Fruit fly (Drosophila melanogaster): ENCODE data around the gene rod.
A peak's percentile ranks its signal among the peaks of the same experiment; 100 is the strongest.

rod gene

dm6 chr3R:31588374-31588773, 7.6 kb downstream of the rod start, which contains the start of gene CG1635 (continued):
- TF ChIP-seq zen2 (GFP tag; IDR thresholded peaks at IDR 0.05; ENCODE audit: partially characterized antibody) (no peak), bcd (GFP tag; optimal IDR thresholded peaks at IDR 0.05) (peak; percentile 99), ara (GFP tag; IDR thresholded peaks at IDR 0.05) (peak; percentile 99), tup (GFP tag; optimal IDR thresholded peaks at IDR 0.05) (peak; percentile 98), caup (GFP tag; optimal IDR thresholded peaks at IDR 0.05; ENCODE audit: severe bottlenecking) (peak; percentile 99), HLH3B (GFP tag; IDR thresholded peaks at IDR 0.05) (peak; percentile 100), corto (GFP tag; optimal IDR thresholded peaks at IDR 0.05) (peak; percentile 94), Ssrp (tag; optimal IDR thresholded peaks at IDR 0.05) (peak; percentile 99), Xbp1 (GFP tag; optimal IDR thresholded peaks at IDR 0.05) (peak; percentile 99), CG3995 (GFP tag; optimal IDR thresholded peaks at IDR 0.05) (peak; percentile 87), gsb-n (tag; optimal IDR thresholded peaks at IDR 0.05) (peak; percentile 100), CG11695 (GFP tag; IDR thresholded peaks at IDR 0.05) (peak; percentile 99), CG14965 (GFP tag; optimal IDR thresholded peaks at IDR 0.05; ENCODE audit: borderline replicate concordance) (peak; percentile 82), yki (optimal IDR thresholded peaks at IDR 0.05) (no peak), Dbx (GFP tag; IDR thresholded peaks at IDR 0.05) (peak; percentile 99), CG34422 (GFP tag; IDR thresholded peaks at IDR 0.05) (peak; percentile 99), ham (GFP tag; IDR thresholded peaks at IDR 0.05) (peak; percentile 98), Awh (GFP tag; IDR thresholded peaks at IDR 0.05) (peak; percentile 100), abd-A (tag; optimal IDR thresholded peaks at IDR 0.05) (no peak), pan (optimal IDR thresholded peaks at IDR 0.05) (no peak), pan (GFP tag; optimal IDR thresholded peaks at IDR 0.05 in 1 of 2, IDR thresholded peaks at IDR 0.05 in 1 of 2) (peak in 1 of 2 experiments; percentile 100), ttk (GFP tag; IDR thresholded peaks at IDR 0.05) (peak; percentile 99), gce (GFP tag; IDR thresholded peaks at IDR 0.05) (peak; percentile 99), lmd (GFP tag; IDR thresholded peaks at IDR 0.05) (peak; percentile 99), psq (GFP tag; optimal IDR thresholded peaks at IDR 0.05) (peak; percentile 94), sd (tag; optimal IDR thresholded peaks at IDR 0.05) (peak; percentile 98), CG17568 (GFP tag; optimal IDR thresholded peaks at IDR 0.05) (peak; percentile 99), prd (optimal IDR thresholded peaks at IDR 0.05) (no peak), prd (GFP tag; IDR thresholded peaks at IDR 0.05) (peak; percentile 99), wor (GFP tag; IDR thresholded peaks at IDR 0.05) (peak; percentile 99), Aef1 (GFP tag; IDR thresholded peaks at IDR 0.05) (peak; percentile 99), Sry-β (GFP tag; optimal IDR thresholded peaks at IDR 0.05) (peak; percentile 77), Tbp (GFP tag; optimal IDR thresholded peaks at IDR 0.05) (no peak), CG9609 (GFP tag; optimal IDR thresholded peaks at IDR 0.05) (peak; percentile 97), CG32767 (GFP tag; IDR thresholded peaks at IDR 0.05) (peak; percentile 99), unc-4 (GFP tag; IDR thresholded peaks at IDR 0.05; ENCODE audit: partially characterized antibody) (0 out of 2 replicates have a peak, but pooled peaks have one; percentile 45), HLHmδ (GFP tag; optimal IDR thresholded peaks at IDR 0.05) (no peak), Sox102F (GFP tag; optimal IDR thresholded peaks at IDR 0.05) (peak; percentile 100), Taf1 (GFP tag; IDR thresholded peaks at IDR 0.05) (peak; percentile 99), CG14667 (GFP tag; IDR thresholded peaks at IDR 0.05) (peak; percentile 98), NK7.1 (GFP tag; optimal IDR thresholded peaks at IDR 0.05) (peak; percentile 98), hkb (optimal IDR thresholded peaks at IDR 0.05) (no peak), hkb (GFP tag; IDR thresholded peaks at IDR 0.05) (peak; percentile 100), luna (GFP tag; optimal IDR thresholded peaks at IDR 0.05) (peak; percentile 96), lbe (GFP tag; optimal IDR thresholded peaks at IDR 0.05) (peak; percentile 97), bab2 (GFP tag; optimal IDR thresholded peaks at IDR 0.05) (peak; percentile 91), Sry-δ (GFP tag; optimal IDR thresholded peaks at IDR 0.05) (peak; percentile 72), CG1233 (GFP tag; optimal IDR thresholded peaks at IDR 0.05) (peak; percentile 99), Sin3A (optimal IDR thresholded peaks at IDR 0.05) (no peak), CG11093 (GFP tag; IDR thresholded peaks at IDR 0.05) (peak; percentile 98), Adf1 (GFP tag; IDR thresholded peaks at IDR 0.05) (peak; percentile 92), Hsf (GFP tag; optimal IDR thresholded peaks at IDR 0.05) (peak; percentile 99), CG4730 (GFP tag; IDR thresholded peaks at IDR 0.05) (peak; percentile 99)

All from whole organism, embryonic.